Fruit fly (Drosophila melanogaster) whole organism, pupa: ENCODE results near the gene Nlg4.

Experiments used
- CG10348 ChIP-seq: fragments of 200-800 bp; sonication (Bioruptor generic); IDR thresholded peaks from 2 replicates; pipeline ENCODE4 v1.3.6; 2022; ENCODE audit warnings: missing biosample characterization, missing genetic modification characterization
- CG14655 ChIP-seq: fragments of 200-800 bp; sonication (Bioruptor generic); optimal IDR thresholded peaks from 3 replicates; lab custom pipeline; 2017; ENCODE audit warnings: mild to moderate bottlenecking, missing biosample characterization, missing genetic modification reagents, missing genetic modification characterization
- CG32121 ChIP-seq: fragments of 200-800 bp; sonication (Bioruptor generic); IDR thresholded peaks from 2 replicates; pipeline ENCODE4 v1.3.6; 2022; ENCODE audit warnings: missing biosample characterization, missing genetic modification characterization
- gl ChIP-seq: fragments of 200-800 bp; sonication (Bioruptor generic); optimal IDR thresholded peaks from 2 replicates; lab custom pipeline; 2018; ENCODE audit warnings: missing biosample characterization, mild to moderate bottlenecking, missing genetic modification characterization
- rn ChIP-seq: fragments of 200-800 bp; sonication (Bioruptor generic); IDR thresholded peaks from 2 replicates; pipeline ENCODE4 v1.3.6; 2022; ENCODE audit warnings: missing biosample characterization, missing genetic modification characterization

DNA sequence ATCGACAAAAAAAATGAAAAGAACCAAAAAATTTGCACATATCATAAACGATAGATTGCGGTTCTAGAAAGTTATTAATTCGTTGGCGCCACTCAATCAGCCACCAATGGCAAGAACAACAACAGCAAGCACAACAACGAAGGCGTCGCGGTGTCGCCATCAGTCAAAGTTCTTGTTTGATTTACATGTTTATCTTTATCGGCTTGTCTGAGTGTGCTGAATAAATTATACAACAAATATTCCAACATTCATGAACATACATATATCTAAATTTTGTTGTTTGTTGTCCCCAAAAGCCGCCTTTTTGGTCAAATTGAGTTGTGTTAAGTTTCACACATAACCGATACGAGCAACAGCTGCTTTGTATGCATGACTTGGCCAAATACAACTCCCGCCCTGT lies 69.0 kb downstream of the Nlg4 start:
- TF ChIP-seq rn (GFP tag; lab: Robert Waterston, UW) (no peak), gl (tag; lab: Kevin White, UChicago) (no peak), CG14655 (GFP tag; lab: Kevin White, UChicago) (no peak), CG32121 (GFP tag; lab: Robert Waterston, UW) (no peak), CG10348 (no peak)
